Fruit fly (Drosophila melanogaster) Kc167 (cell line): ENCODE data around the gene Eip93F.

ENCODE experiments used
- h ChIP-seq: fragments of >200 bp; optimal IDR thresholded peaks from 3 replicates; lab custom pipeline; 2018; ENCODE audit warnings: missing external identifiers
- insv ChIP-seq: fragments of >200 bp; optimal IDR thresholded peaks from 3 replicates; lab custom pipeline; 2018; ENCODE audit warnings: missing external identifiers
- ttk ChIP-seq: sonication (Bioruptor generic); optimal IDR thresholded peaks from 2 replicates; lab custom pipeline; 2017; ENCODE audit warnings: missing external identifiers

dm6 chr3R:22031738-22032137, 82.8 kb downstream of the Eip93F start, which contains the start of gene CG13409:
- TF ChIP-seq insv (lab: Kevin White, UChicago) = no peak
- no peak for TF ChIP-seq h (lab: Kevin White, UChicago)
- no peak for TF ChIP-seq ttk (lab: Kevin White, UChicago)
